Worm (Caenorhabditis elegans): ENCODE measurements around the gene col-174.

- TF ChIP-seq ama-1 (optimal IDR thresholded peaks at IDR 0.05): no peak
- no peak for TF ChIP-seq hlh-30 (tag; optimal IDR thresholded peaks at IDR 0.05; ENCODE audit: insufficient read depth)
- TF ChIP-seq nfya-1 (tag; optimal IDR thresholded peaks at IDR 0.05): no peak
- TF ChIP-seq pag-3 (tag; optimal IDR thresholded peaks at IDR 0.05; ENCODE audit: borderline replicate concordance): no peak
- peak; percentile 54 for TF ChIP-seq tbx-2 (tag; optimal IDR thresholded peaks at IDR 0.05)
- no peak for TF ChIP-seq pqm-1 (tag; optimal IDR thresholded peaks at IDR 0.05)
- peak; percentile 79 for TF ChIP-seq elt-2 (tag; optimal IDR thresholded peaks at IDR 0.05)
- TF ChIP-seq ref-2 (tag; optimal IDR thresholded peaks at IDR 0.05): peak; percentile 34
- TF ChIP-seq pha-4 (tag; optimal IDR thresholded peaks at IDR 0.05): no peak
- no peak for TF ChIP-seq nhr-11 (tag; optimal IDR thresholded peaks at IDR 0.05)
- TF ChIP-seq F13H6.1 (tag; optimal IDR thresholded peaks at IDR 0.05): no peak
- TF ChIP-seq ceh-9 (tag; optimal IDR thresholded peaks at IDR 0.05): no peak
- TF ChIP-seq gmeb-2 (tag; optimal IDR thresholded peaks at IDR 0.05): no peak
- peak; percentile 23 for TF ChIP-seq fkh-6 (tag; optimal IDR thresholded peaks at IDR 0.05)
Measured at ce11 chrX:7569685-7570518, 23.3 kb downstream of the col-174 start, which contains the start of gene apy-1.
